Worm (Caenorhabditis elegans): ENCODE results near the gene cht-4.

DNA sequence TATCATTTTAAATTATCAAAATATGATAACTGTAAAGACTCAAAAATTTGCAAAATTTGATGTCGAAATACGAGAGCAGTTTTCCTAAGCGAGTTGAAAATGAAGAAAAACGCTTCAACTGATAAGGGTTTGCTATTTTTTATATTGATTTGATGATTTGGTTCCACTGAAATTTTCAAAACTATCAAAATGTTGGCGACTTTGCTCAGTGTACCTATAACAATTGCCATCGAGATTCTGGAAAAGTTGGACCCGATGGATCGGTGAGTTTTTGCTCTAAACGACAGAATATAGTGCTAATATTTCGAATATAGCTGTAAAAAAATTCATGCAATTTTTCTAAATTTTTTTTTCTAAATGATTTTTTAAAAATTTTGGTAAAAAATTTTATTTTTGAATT is 48.5 kb upstream of the cht-4 start, which contains the start of the genes fbxa-13 and Y22D7AR.2:
- TF ChIP-seq klf-2 (GFP tag; conservative IDR thresholded peaks at IDR 0.05) (no peak), tab-1 (GFP tag; IDR thresholded peaks at IDR 0.05) (no peak), ref-1 (GFP tag; conservative IDR thresholded peaks at IDR 0.05) (no peak), T22C8.4 (GFP tag; IDR thresholded peaks at IDR 0.05) (no peak), flt-1 (GFP tag; IDR thresholded peaks at IDR 0.05) (no peak), med-1 (GFP tag; optimal IDR thresholded peaks at IDR 0.05; ENCODE audit: insufficient read depth) (no peak), ztf-29 (GFP tag; IDR thresholded peaks at IDR 0.05) (no peak)

Measured in whole organism, midembryonic.